Fruit fly (Drosophila melanogaster) whole organism, embryonic: ENCODE results near the gene CG31406.

ENCODE experiments used
- Atf3 ChIP-seq: fragments of 200-800 bp; sonication (Bioruptor generic); optimal IDR thresholded peaks from 3 replicates; lab custom pipeline; 2016; ENCODE audit warnings: missing biosample characterization, missing genetic modification characterization
- Awh ChIP-seq: fragments of 200-800 bp; sonication (Bioruptor generic); IDR thresholded peaks from 2 replicates; pipeline ENCODE4, ENCODE4 v1.3.6; 2022; ENCODE audit warnings: missing biosample characterization, missing genetic modification characterization
- CG13287 ChIP-seq: fragments of 200-800 bp; sonication (Bioruptor generic); IDR thresholded peaks from 2 replicates; pipeline ENCODE4 v1.3.6; 2022; ENCODE audit warnings: missing biosample characterization, missing genetic modification characterization; ENCODE audit not compliant: partially characterized antibody
- CG13775 ChIP-seq: fragments of 200-800 bp; sonication (Bioruptor generic); optimal IDR thresholded peaks from 3 replicates; lab custom pipeline; 2017; ENCODE audit warnings: missing biosample characterization, mild to moderate bottlenecking, missing genetic modification characterization
- CG14050 ChIP-seq: fragments of 200-800 bp; sonication (Bioruptor generic); IDR thresholded peaks from 3 replicates; pipeline ENCODE4 v1.3.6; 2022; ENCODE audit warnings: missing biosample characterization, missing genetic modification characterization
- CG14441 ChIP-seq: fragments of 200-800 bp; sonication (Bioruptor generic); IDR thresholded peaks from 2 replicates; pipeline ENCODE4 v1.3.6; 2022; ENCODE audit warnings: missing biosample characterization, missing genetic modification characterization
- CG14860 ChIP-seq: fragments of 200-800 bp; sonication (Bioruptor generic); IDR thresholded peaks from 3 replicates; pipeline ENCODE4 v1.3.6; 2022; ENCODE audit warnings: missing biosample characterization, missing genetic modification characterization; ENCODE audit not compliant: partially characterized antibody
- CG1529 ChIP-seq: fragments of 200-800 bp; sonication (Bioruptor generic); optimal IDR thresholded peaks from 3 replicates; lab custom pipeline; 2018; ENCODE audit warnings: missing biosample characterization, missing genetic modification characterization
- CG17568 ChIP-seq: fragments of 200-800 bp; sonication (Bioruptor generic); optimal IDR thresholded peaks from 2 replicates; lab custom pipeline; 2018; ENCODE audit warnings: missing biosample characterization, mild to moderate bottlenecking, missing genetic modification characterization, moderate library complexity
- CG17802 ChIP-seq: fragments of 200-800 bp; sonication (Bioruptor generic); optimal IDR thresholded peaks from 2 replicates; lab custom pipeline; 2018; ENCODE audit warnings: missing biosample characterization, mild to moderate bottlenecking, missing genetic modification characterization, moderate library complexity
- CG2875 ChIP-seq: fragments of 200-800 bp; sonication (Bioruptor generic); optimal IDR thresholded peaks from 2 replicates; lab custom pipeline; 2017; ENCODE audit warnings: missing biosample characterization, mild to moderate bottlenecking, missing genetic modification characterization, missing genetic modification reagents
- CG31365 ChIP-seq: fragments of 200-800 bp; sonication (Bioruptor generic); optimal IDR thresholded peaks from 2 replicates; lab custom pipeline; 2018; ENCODE audit warnings: missing biosample characterization, mild to moderate bottlenecking, missing genetic modification characterization
- CG4328 ChIP-seq: fragments of 200-800 bp; sonication (Bioruptor generic); optimal IDR thresholded peaks from 3 replicates; lab custom pipeline; 2017; ENCODE audit warnings: missing biosample characterization, missing genetic modification reagents, missing genetic modification characterization
- CG4404 ChIP-seq: fragments of 200-800 bp; sonication (Bioruptor generic); IDR thresholded peaks from 2 replicates; pipeline ENCODE4 v1.3.6; 2022; ENCODE audit warnings: missing biosample characterization, missing genetic modification characterization
- CG7357 ChIP-seq: fragments of 200-800 bp; sonication (Bioruptor generic); IDR thresholded peaks from 3 replicates; pipeline ENCODE4 v1.3.6; 2022; ENCODE audit warnings: missing biosample characterization, missing genetic modification characterization
- CG7556 ChIP-seq: fragments of 200-800 bp; sonication (Bioruptor generic); optimal IDR thresholded peaks from 2 replicates; lab custom pipeline; 2017; ENCODE audit warnings: missing biosample characterization, mild to moderate bottlenecking, missing genetic modification characterization
- CG7786 ChIP-seq: fragments of 200-800 bp; sonication (Bioruptor generic); optimal IDR thresholded peaks from 2 replicates; lab custom pipeline; 2016; ENCODE audit warnings: missing biosample characterization, missing genetic modification characterization
- CG9876 ChIP-seq: fragments of 200-800 bp; sonication (Bioruptor generic); optimal IDR thresholded peaks from 2 replicates; lab custom pipeline; 2016; ENCODE audit warnings: missing biosample characterization, missing genetic modification characterization
- Dip3 ChIP-seq: fragments of 200-800 bp; sonication (Bioruptor generic); optimal IDR thresholded peaks from 3 replicates; lab custom pipeline; 2016; ENCODE audit warnings: missing biosample characterization, missing genetic modification characterization
- Drgx ChIP-seq: fragments of 200-800 bp; sonication (Bioruptor generic); IDR thresholded peaks from 2 replicates; pipeline ENCODE4 v1.3.6; 2022; ENCODE audit warnings: missing biosample characterization, missing genetic modification characterization
- Hey ChIP-seq: fragments of 200-800 bp; sonication (Bioruptor generic); optimal IDR thresholded peaks from 3 replicates; lab custom pipeline; 2018; ENCODE audit warnings: missing biosample characterization, mild to moderate bottlenecking, missing genetic modification characterization
- Hsf ChIP-seq: fragments of 200-800 bp; sonication (Bioruptor generic); optimal IDR thresholded peaks from 3 replicates; lab custom pipeline; 2016; ENCODE audit warnings: missing biosample characterization, missing genetic modification characterization
- Mad ChIP-seq: fragments of 200-800 bp; sonication (Bioruptor generic); optimal IDR thresholded peaks from 2 replicates; lab custom pipeline; 2016; ENCODE audit warnings: missing biosample characterization, missing genetic modification characterization
- Med ChIP-seq: fragments of 200-800 bp; sonication (Bioruptor generic); peaks from one replicate; lab custom pipeline; 2016; ENCODE audit warnings: missing biosample characterization, missing genetic modification characterization, mild to moderate bottlenecking, inconsistent platforms, moderate library complexity
- Meics ChIP-seq: fragments of 200-800 bp; sonication (Bioruptor generic); optimal IDR thresholded peaks from 2 replicates; lab custom pipeline; 2017; ENCODE audit warnings: missing biosample characterization, mild to moderate bottlenecking, missing genetic modification characterization
- Poxn ChIP-seq: fragments of 200-800 bp; sonication (Bioruptor generic); IDR thresholded peaks from 2 replicates; pipeline ENCODE4 v1.3.6; 2022; ENCODE audit warnings: missing biosample characterization, missing genetic modification characterization
- Sox102F ChIP-seq: fragments of 200-800 bp; sonication (Bioruptor generic); optimal IDR thresholded peaks from 2 replicates; lab custom pipeline; 2018; ENCODE audit warnings: missing biosample characterization, mild to moderate bottlenecking, missing genetic modification characterization, moderate library complexity
- Stat92E ChIP-seq, 3 experiments: fragments of >200 bp in 2 of 3; fragments of 200-800 bp in 1 of 3; sonication (Bioruptor generic) in 1 of 3; optimal IDR thresholded peaks; 2 replicates each; lab custom pipeline; 2017 to 2019; ENCODE audit warnings: missing biosample characterization in 3 of 3, missing genetic modification characterization in 3 of 3, mild to moderate bottlenecking in 1 of 3, moderate library complexity in 1 of 3
- Tbp ChIP-seq: fragments of >200 bp; optimal IDR thresholded peaks from 2 replicates; lab custom pipeline; 2018; ENCODE audit warnings: missing biosample characterization, missing genetic modification characterization
- Xbp1 ChIP-seq: fragments of 200-800 bp; sonication (Bioruptor generic); optimal IDR thresholded peaks from 3 replicates; lab custom pipeline; 2016; ENCODE audit warnings: missing biosample characterization, mild to moderate bottlenecking, missing genetic modification characterization
- abd-A ChIP-seq: fragments of 200-800 bp; sonication (Bioruptor generic); optimal IDR thresholded peaks from 3 replicates; lab custom pipeline; 2019; ENCODE audit warnings: missing biosample characterization, mild to moderate bottlenecking, missing genetic modification characterization, moderate library complexity
- al ChIP-seq: fragments of 200-800 bp; sonication (Bioruptor generic); IDR thresholded peaks from 2 replicates; pipeline ENCODE4 v1.3.6; 2022; ENCODE audit warnings: missing biosample characterization, missing genetic modification characterization
- aop ChIP-seq: fragments of 200-800 bp; sonication (Bioruptor generic); IDR thresholded peaks from 2 replicates; pipeline ENCODE4 v1.3.6; 2022; ENCODE audit warnings: missing biosample characterization, missing genetic modification characterization
- ara ChIP-seq: fragments of 200-800 bp; sonication (Bioruptor generic); IDR thresholded peaks from 2 replicates; pipeline ENCODE4 v1.3.6; 2022; ENCODE audit warnings: missing biosample characterization, missing genetic modification characterization
- cad ChIP-seq: fragments of >200 bp; optimal IDR thresholded peaks from 2 replicates; lab custom pipeline; 2017; ENCODE audit warnings: missing biosample characterization, missing genetic modification characterization
- corto ChIP-seq: fragments of 200-800 bp; sonication (Bioruptor generic); optimal IDR thresholded peaks from 2 replicates; lab custom pipeline; 2016; ENCODE audit warnings: missing biosample characterization, mild to moderate bottlenecking, missing genetic modification characterization, moderate library complexity
- dan ChIP-seq: fragments of 200-800 bp; sonication (Bioruptor generic); IDR thresholded peaks from 2 replicates; pipeline ENCODE4 v1.3.6; 2022; ENCODE audit warnings: missing biosample characterization, missing genetic modification characterization
- gcm ChIP-seq: fragments of 200-800 bp; sonication (Bioruptor generic); optimal IDR thresholded peaks from 2 replicates; lab custom pipeline; 2019; ENCODE audit warnings: missing biosample characterization, mild to moderate bottlenecking, missing genetic modification characterization, moderate library complexity
- gt ChIP-seq: fragments of 200-800 bp; sonication (Bioruptor generic); IDR thresholded peaks from 2 replicates; pipeline ENCODE4 v1.3.6; 2022; ENCODE audit warnings: missing biosample characterization, missing genetic modification characterization
- h ChIP-seq: fragments of >200 bp; optimal IDR thresholded peaks from 2 replicates; lab custom pipeline; 2017
- jumu ChIP-seq: fragments of 200-800 bp; sonication (Bioruptor generic); optimal IDR thresholded peaks from 3 replicates; lab custom pipeline; 2016; ENCODE audit warnings: missing biosample characterization, missing genetic modification characterization
- ken ChIP-seq: fragments of 200-800 bp; sonication (Bioruptor generic); IDR thresholded peaks from 3 replicates; pipeline ENCODE4 v1.3.6; 2022; ENCODE audit warnings: missing biosample characterization, missing genetic modification characterization
- lbe ChIP-seq: fragments of 200-800 bp; sonication (Bioruptor generic); optimal IDR thresholded peaks from 2 replicates; lab custom pipeline; 2016; ENCODE audit warnings: missing biosample characterization, mild to moderate bottlenecking, missing genetic modification characterization
- nerfin-2 ChIP-seq: fragments of 200-800 bp; sonication (Bioruptor generic); IDR thresholded peaks from 2 replicates; pipeline ENCODE4 v1.3.6; 2022; ENCODE audit warnings: missing biosample characterization, missing genetic modification characterization; ENCODE audit not compliant: partially characterized antibody
- prd ChIP-seq, 3 experiments: fragments of >200 bp in 2 of 3; fragments of 200-800 bp in 1 of 3; sonication (Bioruptor generic) in 1 of 3; optimal IDR thresholded peaks in 2 of 3; IDR thresholded peaks in 1 of 3; 2 replicates in 2 of 3; 3 replicates in 1 of 3; pipeline versions ENCODE4 v1.3.6 to Lab custom; 2017 to 2022; ENCODE audit warnings: missing biosample characterization in 1 of 3, missing genetic modification characterization in 1 of 3
- pros ChIP-seq: fragments of 200-800 bp; sonication (Bioruptor generic); optimal IDR thresholded peaks from 3 replicates; lab custom pipeline; 2019; ENCODE audit warnings: missing biosample characterization, mild to moderate bottlenecking, missing genetic modification characterization, moderate library complexity
- sob ChIP-seq: fragments of 200-800 bp; sonication (Bioruptor generic); IDR thresholded peaks from 2 replicates; pipeline ENCODE4 v1.3.6; 2022; ENCODE audit warnings: missing biosample characterization, missing genetic modification characterization
- sug ChIP-seq: fragments of 200-800 bp; optimal IDR thresholded peaks from 2 replicates; lab custom pipeline; 2019; ENCODE audit warnings: missing biosample characterization, mild to moderate bottlenecking, missing genetic modification characterization, moderate library complexity
- trh ChIP-seq: fragments of 200-800 bp; sonication (Bioruptor generic); optimal IDR thresholded peaks from 2 replicates; lab custom pipeline; 2016; ENCODE audit warnings: missing biosample characterization, missing genetic modification characterization
- ttk ChIP-seq: fragments of 200-800 bp; sonication (Bioruptor generic); IDR thresholded peaks from 2 replicates; pipeline ENCODE4 v2.1.2; 2022; ENCODE audit warnings: missing biosample characterization, missing genetic modification characterization

CG31406 gene

DNA sequence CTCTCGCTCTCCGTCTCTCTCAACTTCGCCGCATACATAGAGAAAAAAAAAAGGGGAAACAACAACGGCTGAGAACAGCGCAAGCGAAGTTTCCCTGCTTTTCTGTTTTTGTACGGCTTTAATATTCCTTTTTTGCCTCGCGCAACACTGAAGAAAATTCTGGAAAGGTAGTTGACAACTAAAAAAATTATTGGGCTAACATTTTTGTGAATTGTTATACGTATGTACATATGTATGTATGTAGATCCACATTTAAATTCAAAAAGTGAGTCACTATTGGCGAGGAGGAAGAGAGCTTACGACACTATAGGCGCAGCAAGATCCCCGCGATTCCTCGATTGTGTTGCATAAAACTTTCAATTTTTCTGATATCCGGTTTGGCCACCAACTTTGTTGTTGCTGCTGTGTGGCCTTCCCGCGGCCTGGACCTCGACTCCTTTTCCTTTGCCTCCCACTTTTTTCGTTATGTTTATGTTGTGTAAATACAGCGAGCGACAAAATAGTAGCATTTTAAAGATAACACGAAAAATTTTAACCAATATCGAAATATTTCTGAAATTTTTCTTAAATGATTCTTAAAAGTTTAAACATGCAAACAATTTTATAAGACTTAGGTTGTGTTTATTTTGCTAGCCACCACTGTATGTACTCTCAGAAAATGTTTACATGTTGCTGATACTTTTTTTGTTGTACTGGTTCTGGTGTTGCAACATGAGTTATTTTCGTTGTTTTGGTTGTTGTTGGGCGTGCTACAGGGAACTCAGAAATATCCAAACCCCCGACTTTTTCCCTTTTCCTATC is 8.2 kb downstream of the CG31406 start (continued):
- peak; percentile 93 for TF ChIP-seq Med (GFP tag; lab: Kevin White, UChicago)
- peak; percentile 61 for TF ChIP-seq corto (GFP tag; lab: Kevin White, UChicago)
- TF ChIP-seq Xbp1 = peak; percentile 75
- no peak for TF ChIP-seq CG4404 (GFP tag; lab: Robert Waterston, UW)
- TF ChIP-seq CG13287 (GFP tag; lab: Robert Waterston, UW) = no peak
- peak; percentile 94 for TF ChIP-seq CG7556 (GFP tag; lab: Kevin White, UChicago)
- TF ChIP-seq abd-A (tag; lab: Kevin White, UChicago) = no peak
- TF ChIP-seq Meics = peak; percentile 78
- TF ChIP-seq Drgx = no peak
- peak; percentile 71 for TF ChIP-seq CG7786
- peak; percentile 41 for TF ChIP-seq CG17802 (tag; lab: Kevin White, UChicago)
- no peak for TF ChIP-seq CG14050 (GFP tag; lab: Robert Waterston, UW)
- TF ChIP-seq Poxn (GFP tag; lab: Robert Waterston, UW) = no peak
- TF ChIP-seq pros (GFP tag; lab: Kevin White, UChicago) = no peak
- TF ChIP-seq cad (GFP tag; lab: Kevin White, UChicago) = no peak
- TF ChIP-seq ttk (GFP tag; lab: Robert Waterston, UW) = no peak
- peak; percentile 55 for TF ChIP-seq Dip3 (GFP tag; lab: Kevin White, UChicago)
- peak; percentile 82 for TF ChIP-seq lbe (GFP tag; lab: Kevin White, UChicago)
- peak; percentile 79 for TF ChIP-seq jumu (GFP tag; lab: Kevin White, UChicago)
- no peak for TF ChIP-seq prd (optimal IDR thresholded peaks at IDR 0.05; lab: Kevin White, UChicago)
- no peak for TF ChIP-seq prd (GFP tag; IDR thresholded peaks at IDR 0.05; lab: Robert Waterston, UW)
- TF ChIP-seq CG1529 (GFP tag; lab: Kevin White, UChicago) = peak; percentile 70
- TF ChIP-seq Sox102F (GFP tag; lab: Kevin White, UChicago) = peak; percentile 85
- TF ChIP-seq gt (GFP tag; lab: Robert Waterston, UW) = no peak
- TF ChIP-seq Hey (tag; lab: Kevin White, UChicago) = no peak
- peak; percentile 34 for TF ChIP-seq CG31365 (tag; lab: Kevin White, UChicago)
- TF ChIP-seq CG4328 (GFP tag; lab: Kevin White, UChicago) = peak; percentile 60
- TF ChIP-seq trh (GFP tag; lab: Kevin White, UChicago) = peak; percentile 43
- no peak for TF ChIP-seq al
- no peak for TF ChIP-seq dan
- peak; percentile 72 for TF ChIP-seq CG2875
- TF ChIP-seq CG9876 = peak; percentile 20
- TF ChIP-seq aop (GFP tag; lab: Robert Waterston, UW) = no peak
- TF ChIP-seq CG14860 (GFP tag; lab: Robert Waterston, UW) = no peak
- TF ChIP-seq CG13775 = peak; percentile 89
- TF ChIP-seq CG7357 = peak; percentile 65; the same call in 1 of the 3 replicates
- peak; percentile 20 for TF ChIP-seq Mad (GFP tag; lab: Kevin White, UChicago)
- no peak for TF ChIP-seq nerfin-2 (GFP tag; lab: Robert Waterston, UW)
- TF ChIP-seq Tbp (GFP tag; lab: Kevin White, UChicago) = no peak
- TF ChIP-seq Stat92E (GFP tag; optimal IDR thresholded peaks at IDR 0.05; lab: Kevin White, UChicago) = no peak
- peak; percentile 84 for TF ChIP-seq Hsf (GFP tag; lab: Kevin White, UChicago)
- peak; percentile 72 for TF ChIP-seq Atf3 (GFP tag; lab: Kevin White, UChicago)
- TF ChIP-seq sob (GFP tag; lab: Robert Waterston, UW) = no peak
- no peak for TF ChIP-seq CG17568
- TF ChIP-seq Awh (GFP tag; lab: Robert Waterston, UW) = 0 out of 2 replicates have a peak, but pooled peaks have one; percentile 86
- TF ChIP-seq CG14441 (GFP tag; lab: Robert Waterston, UW) = no peak
- TF ChIP-seq h (lab: Kevin White, UChicago) = no peak
- no peak for TF ChIP-seq ken (GFP tag; lab: Robert Waterston, UW)
- no peak for TF ChIP-seq ara (GFP tag; lab: Robert Waterston, UW)
- TF ChIP-seq gcm (GFP tag; lab: Kevin White, UChicago) = peak; percentile 76
- no peak for TF ChIP-seq sug (tag; lab: Kevin White, UChicago)
